Worm (Caenorhabditis elegans): ENCODE data around the gene F56A11.4.

F56A11.4 gene

ce11 chrIV:601595-601994 lies 53.5 kb downstream of the F56A11.4 start, which contains the start of gene srt-59 (continued):
- TF ChIP-seq mep-1 (tag; optimal IDR thresholded peaks at IDR 0.05): no peak
